Worm (Caenorhabditis elegans): Measurements from ENCODE around the gene nhr-11.

ce11 chrIV:9080201-9080600 is 10.4 kb downstream of the nhr-11 start:
- no peak for TF ChIP-seq cog-1 (tag; optimal IDR thresholded peaks at IDR 0.05)
- TF ChIP-seq T22C8.4 (GFP tag; IDR thresholded peaks at IDR 0.05), result no peak
